Fruit fly (Drosophila melanogaster): ENCODE measurements around the gene Atg8a.

The Atg8a gene

dm6 chrX:10767350-10768005 lies 660 bp downstream of the Atg8a start (continued):
- TF ChIP-seq CG11398 (GFP tag; optimal IDR thresholded peaks at IDR 0.05) (peak; percentile 13), her (GFP tag; optimal IDR thresholded peaks at IDR 0.05) (peak; percentile 78), sr (GFP tag; IDR thresholded peaks at IDR 0.05) (0 out of 3 replicates have a peak, but pooled peaks have one; percentile 33), CG4328 (GFP tag; optimal IDR thresholded peaks at IDR 0.05) (peak; percentile 53), CG30431 (GFP tag; optimal IDR thresholded peaks at IDR 0.05) (peak; percentile 2), mld (GFP tag; IDR thresholded peaks at IDR 0.05; ENCODE audit: partially characterized antibody) (no peak), gcm (GFP tag; optimal IDR thresholded peaks at IDR 0.05) (peak; percentile 2), dpn (GFP tag; optimal IDR thresholded peaks at IDR 0.05) (peak; percentile 55 to 67), ewg (GFP tag; optimal IDR thresholded peaks at IDR 0.05) (peak; percentile 19), Deaf1 (tag; optimal IDR thresholded peaks at IDR 0.05) (peak; percentile 28), Ada2b (GFP tag; IDR thresholded peaks at IDR 0.05) (peak; percentile 48), CG17359 (tag; optimal IDR thresholded peaks at IDR 0.05) (peak; percentile 60), Hr3 (GFP tag; optimal IDR thresholded peaks at IDR 0.05) (peak; percentile 53), Oli (tag; optimal IDR thresholded peaks at IDR 0.05) (peak; percentile 41), Jarid2 (GFP tag; optimal IDR thresholded peaks at IDR 0.05) (no peak), repo (GFP tag; optimal IDR thresholded peaks at IDR 0.05) (peak; percentile 51), ken (GFP tag; IDR thresholded peaks at IDR 0.05) (peak; percentile 42; the same call in 1 of the 3 replicates), Sry-δ (GFP tag; optimal IDR thresholded peaks at IDR 0.05) (peak; percentile 35), CG8359 (GFP tag; optimal IDR thresholded peaks at IDR 0.05; ENCODE audit: borderline replicate concordance) (peak; percentile 23), zf30C (GFP tag; optimal IDR thresholded peaks at IDR 0.05) (peak; percentile 96), Dll (GFP tag; IDR thresholded peaks at IDR 0.05; ENCODE audit: partially characterized antibody) (no peak), CG5180 (GFP tag; optimal IDR thresholded peaks at IDR 0.05) (peak; percentile 31), CG9215 (GFP tag; IDR thresholded peaks at IDR 0.05) (no peak; the same call in 1 of the 2 replicates), CG12071 (GFP tag; optimal IDR thresholded peaks at IDR 0.05) (peak; percentile 39), bbx (GFP tag; IDR thresholded peaks at IDR 0.05; ENCODE audit: partially characterized antibody) (no peak), nau (GFP tag; optimal IDR thresholded peaks at IDR 0.05) (peak; percentile 43), E2f1 (GFP tag; IDR thresholded peaks at IDR 0.05) (peak; percentile 35; the same call in 1 of the 2 replicates), lilli (GFP tag; optimal IDR thresholded peaks at IDR 0.05) (peak; percentile 80), sens (GFP tag) (peak; percentile 75), CG7556 (GFP tag; optimal IDR thresholded peaks at IDR 0.05) (peak; percentile 21), corto (GFP tag; optimal IDR thresholded peaks at IDR 0.05) (no peak), Bgb (GFP tag; IDR thresholded peaks at IDR 0.05; ENCODE audit: partially characterized antibody) (peak; percentile 29; the same call in 1 of the 2 replicates), psq (GFP tag; optimal IDR thresholded peaks at IDR 0.05) (no peak), ERR (GFP tag; optimal IDR thresholded peaks at IDR 0.05) (peak; percentile 68), CrebB (tag; optimal IDR thresholded peaks at IDR 0.05) (peak; percentile 34), nom (GFP tag; optimal IDR thresholded peaks at IDR 0.05) (peak; percentile 92), CG6765 (GFP tag; optimal IDR thresholded peaks at IDR 0.05) (peak; percentile 71), CG2116 (GFP tag; optimal IDR thresholded peaks at IDR 0.05) (no peak), HLHmδ (GFP tag; optimal IDR thresholded peaks at IDR 0.05) (no peak), CG2678 (tag; optimal IDR thresholded peaks at IDR 0.05) (peak; percentile 73), exex (tag; optimal IDR thresholded peaks at IDR 0.05) (peak; percentile 8), CG13894 (tag; optimal IDR thresholded peaks at IDR 0.05) (peak; percentile 70), Hr78 (GFP tag; optimal IDR thresholded peaks at IDR 0.05) (no peak), Aef1 (GFP tag; IDR thresholded peaks at IDR 0.05) (peak; percentile 88), CG2129 (GFP tag; IDR thresholded peaks at IDR 0.05; ENCODE audit: partially characterized antibody) (no peak), stc (GFP tag; IDR thresholded peaks at IDR 0.05) (0 out of 2 replicates have a peak, but pooled peaks have one; percentile 5), CG10543 (GFP tag; optimal IDR thresholded peaks at IDR 0.05) (peak; percentile 79), odd (GFP tag; optimal IDR thresholded peaks at IDR 0.05) (peak; percentile 32)
